Worm (Caenorhabditis elegans): ENCODE data around the gene drd-10.

Gene drd-10

ce11 chrV:6997041-6997552, 10.3 kb upstream of the drd-10 start, which contains the start of gene nhr-107:
TSS of gene nhr-107 (minus strand) at chrV:6997091.
- TF ChIP-seq elt-2 (tag; optimal IDR thresholded peaks at IDR 0.05) (peak; percentile 70), elt-1 (tag; optimal IDR thresholded peaks at IDR 0.05) (no peak), pqm-1 (tag; optimal IDR thresholded peaks at IDR 0.05) (peak; percentile 33)

DNA sequence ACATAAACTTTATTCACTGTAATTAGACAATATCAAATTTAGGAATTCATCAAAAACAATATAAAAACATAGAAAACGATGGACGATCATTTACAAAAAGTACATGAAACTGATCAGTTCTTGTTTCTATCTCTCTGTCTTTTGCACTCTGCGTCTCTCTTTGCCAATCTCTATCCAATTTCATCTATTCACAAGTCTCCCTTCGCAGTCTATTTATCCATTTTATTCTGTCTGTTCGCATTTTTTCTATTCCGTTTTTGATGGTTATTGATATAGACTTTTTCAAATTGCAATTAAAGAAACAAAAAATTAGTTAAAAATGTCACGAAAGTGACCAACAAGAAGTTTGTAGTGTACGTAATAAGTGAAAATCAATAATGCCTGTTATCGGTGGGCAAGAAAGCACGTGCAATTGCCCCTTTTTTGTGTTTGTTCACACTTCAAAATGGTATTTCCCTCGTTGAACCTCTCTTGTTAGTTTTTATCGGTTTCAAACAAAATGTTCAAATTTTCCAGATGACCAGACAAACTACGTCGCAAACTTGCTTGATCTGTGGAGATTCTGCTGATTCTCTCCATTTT, 9.0 kb upstream of the drd-10 start, which contains the start of gene nhr-42:
Gene nhr-42 (plus strand): TSS at position 517 of the 582 bp plus-strand sequence.
- TF ChIP-seq pha-4 (tag; optimal IDR thresholded peaks at IDR 0.05) (peak; percentile 84), elt-2 (tag; optimal IDR thresholded peaks at IDR 0.05) (peak; percentile 66), nhr-43 (tag; optimal IDR thresholded peaks at IDR 0.05; ENCODE audit: poor library complexity, severe bottlenecking) (peak; percentile 5), jun-1 (tag; optimal IDR thresholded peaks at IDR 0.05) (no peak), nhr-25 (tag; optimal IDR thresholded peaks at IDR 0.05) (peak; percentile 16), aly-2 (tag; optimal IDR thresholded peaks at IDR 0.05) (no peak), nfya-1 (tag; optimal IDR thresholded peaks at IDR 0.05; ENCODE audit: insufficient read depth) (peak; percentile 14), sea-2 (GFP tag; optimal IDR thresholded peaks at IDR 0.05) (no peak), nhr-76 (tag; optimal IDR thresholded peaks at IDR 0.05) (peak; percentile 57), skn-1 (tag; optimal IDR thresholded peaks at IDR 0.05) (no peak), unc-39 (tag; optimal IDR thresholded peaks at IDR 0.05) (no peak), pqm-1 (tag; optimal IDR thresholded peaks at IDR 0.05) (peak; percentile 56), nhr-67 (tag; optimal IDR thresholded peaks at IDR 0.05) (no peak), lin-15B (tag; optimal IDR thresholded peaks at IDR 0.05) (no peak)

DNA sequence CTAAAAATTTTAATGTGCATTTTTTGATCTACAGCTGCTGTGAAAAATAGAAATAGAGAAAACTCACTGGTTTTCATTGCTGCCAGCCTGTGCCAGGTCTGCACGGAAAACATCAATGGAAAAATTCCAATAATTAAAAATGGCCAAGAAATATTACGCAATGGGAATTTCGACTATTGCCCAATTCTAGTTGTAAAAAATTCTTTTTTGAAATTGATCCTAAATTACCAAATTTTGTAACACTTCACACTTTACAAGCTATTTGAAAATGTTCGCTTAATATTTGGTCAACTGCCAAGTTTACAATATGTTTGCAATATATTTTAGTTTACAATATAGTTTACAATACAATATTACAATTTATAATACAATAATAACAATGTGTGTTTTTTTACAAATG, 6.7 kb upstream of the drd-10 start:
- no peak for TF ChIP-seq nfya-1 (tag; optimal IDR thresholded peaks at IDR 0.05; ENCODE audit: insufficient read depth)
- TF ChIP-seq elt-2 (tag; optimal IDR thresholded peaks at IDR 0.05) = peak; percentile 40

- TF ChIP-seq sea-2 (GFP tag; optimal IDR thresholded peaks at IDR 0.05) (no peak), lin-15B (tag; optimal IDR thresholded peaks at IDR 0.05) (no peak), lsy-12 (tag; optimal IDR thresholded peaks at IDR 0.05) (no peak), nhr-77 (tag; optimal IDR thresholded peaks at IDR 0.05) (no peak), skn-1 (tag; optimal IDR thresholded peaks at IDR 0.05) (no peak), pha-4 (tag; optimal IDR thresholded peaks at IDR 0.05) (no peak), ztf-4 (tag; optimal IDR thresholded peaks at IDR 0.05) (no peak), ceh-16 (tag; optimal IDR thresholded peaks at IDR 0.05) (no peak), ceh-28 (tag; optimal IDR thresholded peaks at IDR 0.05) (no peak), fkh-2 (tag; optimal IDR thresholded peaks at IDR 0.05) (no peak), ceh-9 (tag; optimal IDR thresholded peaks at IDR 0.05) (no peak)
Measured at ce11 chrV:7003850-7004249, 3.6 kb upstream of the drd-10 start, which contains the start of gene srab-4. TSS of gene srab-4 (plus strand) at chrV:7004150.

DNA sequence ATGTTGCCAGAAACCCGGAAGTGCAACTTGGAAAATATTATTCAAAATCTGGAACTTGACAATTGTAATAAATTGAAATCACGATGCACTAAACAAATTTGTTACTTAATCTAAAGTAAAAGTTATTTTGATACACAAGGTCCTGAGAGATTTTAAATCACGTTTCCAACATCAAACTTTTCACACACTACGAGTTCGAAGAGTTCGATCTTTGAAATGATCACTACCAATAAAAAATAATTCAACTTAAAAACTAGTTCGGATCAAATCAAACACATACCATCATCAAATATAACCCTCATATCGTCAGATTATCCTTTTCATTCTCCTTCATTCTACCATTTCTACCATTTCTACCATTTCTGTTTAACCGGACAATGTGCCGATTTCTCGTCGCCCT, 1.4 kb upstream of the drd-10 start, which contains the start of gene spig-10:
Gene spig-10 (plus strand): TSS at position 301 of the 400 bp plus-strand sequence.
- TF ChIP-seq nhr-28 (tag; optimal IDR thresholded peaks at IDR 0.05) (no peak), egl-27 (tag; optimal IDR thresholded peaks at IDR 0.05) (no peak), nhr-43 (tag; optimal IDR thresholded peaks at IDR 0.05; ENCODE audit: poor library complexity, severe bottlenecking) (no peak), ZK546.5 (tag; optimal IDR thresholded peaks at IDR 0.05) (no peak), hmg-11 (tag; optimal IDR thresholded peaks at IDR 0.05) (no peak), fkh-10 (GFP tag; optimal IDR thresholded peaks at IDR 0.05) (no peak), ceh-82 (tag; optimal IDR thresholded peaks at IDR 0.05) (no peak), mml-1 (tag; optimal IDR thresholded peaks at IDR 0.05) (no peak), aly-2 (tag; optimal IDR thresholded peaks at IDR 0.05) (no peak), jun-1 (tag; optimal IDR thresholded peaks at IDR 0.05) (no peak), ama-1 (optimal IDR thresholded peaks at IDR 0.05) (no peak), fos-1 (tag; optimal IDR thresholded peaks at IDR 0.05) (no peak), ceh-16 (tag; optimal IDR thresholded peaks at IDR 0.05) (no peak), nfya-1 (tag; optimal IDR thresholded peaks at IDR 0.05; ENCODE audit: insufficient read depth) (no peak), tbx-2 (tag; optimal IDR thresholded peaks at IDR 0.05) (no peak), eor-1 (tag; optimal IDR thresholded peaks at IDR 0.05) (no peak), unc-39 (tag; optimal IDR thresholded peaks at IDR 0.05) (no peak), nhr-11 (tag; optimal IDR thresholded peaks at IDR 0.05) (no peak), snpc-4 (tag; optimal IDR thresholded peaks at IDR 0.05) (no peak)

Measured in whole organism, L3 larva.